Worm (Caenorhabditis elegans) whole organism, L3 larva: ENCODE data around the gene F35D2.1.

Source experiments
- ama-1 ChIP-seq: fragments of 150-350 bp; optimal IDR thresholded peaks from 2 replicates; lab custom pipeline; 2018
- nhr-11 ChIP-seq: fragments of 150-350 bp; optimal IDR thresholded peaks from 2 replicates; lab custom pipeline; 2014; ENCODE audit warnings: missing biosample characterization, missing genetic modification characterization
- snpc-4 ChIP-seq: fragments of 150-350 bp; optimal IDR thresholded peaks from 2 replicates; lab custom pipeline; 2014; ENCODE audit warnings: missing biosample characterization, missing genetic modification characterization

- TF ChIP-seq ama-1 (lab: Kevin White, UChicago) = peak; percentile 16
- no peak for TF ChIP-seq snpc-4
- TF ChIP-seq nhr-11 (tag; lab: Kevin White, UChicago) = no peak
Observed at ce11 chrII:7616141-7616540, 40.4 kb downstream of the F35D2.1 start, which contains the start of gene cdc-42.
